4 fruit fly cellular contexts compared by ENCODE assay signal in the genomic region with DNA sequence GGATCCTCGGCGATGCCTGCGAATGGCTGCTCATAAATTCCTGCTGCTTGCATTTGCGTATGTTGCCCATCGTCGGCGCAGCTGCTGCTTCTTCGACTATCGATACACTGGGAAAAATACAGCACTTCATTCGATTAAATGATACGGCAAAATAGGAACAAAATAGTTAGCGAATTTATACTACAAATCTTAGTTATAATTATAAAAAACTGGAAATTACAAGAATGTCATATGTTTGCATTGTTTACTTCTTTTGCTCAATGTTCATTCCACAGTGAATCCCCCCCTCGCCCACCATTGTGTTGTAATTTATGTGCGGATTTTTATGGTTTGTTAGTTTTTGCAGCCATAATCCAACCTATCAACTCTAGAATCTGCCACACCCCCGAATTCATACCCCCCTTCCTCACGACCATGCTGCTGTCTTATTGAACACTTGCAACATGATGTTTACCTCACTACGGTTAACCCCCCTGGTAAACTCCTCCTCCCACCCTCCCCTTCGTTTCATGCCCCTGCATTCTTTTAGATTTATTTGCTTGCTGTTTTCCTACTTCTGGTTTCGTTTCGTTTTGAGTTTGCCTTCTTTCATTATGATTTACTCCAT.
TF ChIP-seq lines count a peak whose summit lies in the region.

No protein-coding gene starts in this region.

- TF ChIP-seq CTCF in whole organism, embryonic (GFP tag; optimal IDR thresholded peaks at IDR 0.05; lab: Kevin White, UChicago) = no peak

TF ChIP-seq in whole organism, embryonic, 481 proteins besides CTCF, POLR2A, EP300 and RAD21 (continues in another document):
- TF ChIP-seq bab2 (GFP tag; optimal IDR thresholded peaks at IDR 0.05; lab: Kevin White, UChicago) (no peak), sima (GFP tag; optimal IDR thresholded peaks at IDR 0.05; lab: Kevin White, UChicago) (no peak), tna (GFP tag; IDR thresholded peaks at IDR 0.05; lab: Robert Waterston, UW; ENCODE audit: partially characterized antibody) (no peak), Xbp1 (GFP tag; optimal IDR thresholded peaks at IDR 0.05; lab: Kevin White, UChicago) (no peak), CG17361 (GFP tag; IDR thresholded peaks at IDR 0.05; lab: Robert Waterston, UW) (0 out of 3 replicates have a peak, but pooled peaks have one; percentile 18), bsh (GFP tag; optimal IDR thresholded peaks at IDR 0.05; lab: Kevin White, UChicago) (peak in 1 of 2 experiments; percentile 38), Drgx (GFP tag; IDR thresholded peaks at IDR 0.05; lab: Robert Waterston, UW) (peak; percentile 84), CG6175 (GFP tag; IDR thresholded peaks at IDR 0.05; lab: Robert Waterston, UW) (no peak), kni (GFP tag; optimal IDR thresholded peaks at IDR 0.05; lab: Kevin White, UChicago) (no peak), CG11723 (GFP tag; optimal IDR thresholded peaks at IDR 0.05; lab: Kevin White, UChicago) (no peak), sens (GFP tag; lab: Kevin White, UChicago) (peak; percentile 71), CG7987 (GFP tag; optimal IDR thresholded peaks at IDR 0.05; lab: Kevin White, UChicago) (no peak), CG14050 (GFP tag; IDR thresholded peaks at IDR 0.05; lab: Robert Waterston, UW) (no peak), CG2712 (tag; optimal IDR thresholded peaks at IDR 0.05; lab: Kevin White, UChicago) (peak; percentile 40), CkIIα-i1 (GFP tag; IDR thresholded peaks at IDR 0.05; lab: Robert Waterston, UW) (no peak), eve (GFP tag; optimal IDR thresholded peaks at IDR 0.05; lab: Kevin White, UChicago) (no peak), CG4282 (GFP tag; optimal IDR thresholded peaks at IDR 0.05; lab: Kevin White, UChicago) (no peak), CG17612 (GFP tag; IDR thresholded peaks at IDR 0.05; lab: Robert Waterston, UW) (0 out of 2 replicates have a peak, but pooled peaks have one; percentile 25), vnd (GFP tag; IDR thresholded peaks at IDR 0.05; lab: Robert Waterston, UW; ENCODE audit: partially characterized antibody) (no peak), cg (GFP tag; optimal IDR thresholded peaks at IDR 0.05; lab: Kevin White, UChicago) (no peak), Dbx (GFP tag; IDR thresholded peaks at IDR 0.05; lab: Robert Waterston, UW) (no peak)

TF ChIP-seq in whole organism, prepupa, 60 proteins besides CTCF, POLR2A, EP300 and RAD21 (continues in another document):
- TF ChIP-seq Ets21C (GFP tag; optimal IDR thresholded peaks at IDR 0.05; lab: Kevin White, UChicago) (no peak), Lpt (GFP tag; optimal IDR thresholded peaks at IDR 0.05; lab: Kevin White, UChicago) (peak; percentile 56), CG15336 (GFP tag; IDR thresholded peaks at IDR 0.05; lab: Robert Waterston, UW) (peak; percentile 74), dsx (GFP tag; optimal IDR thresholded peaks at IDR 0.05; lab: Kevin White, UChicago; ENCODE audit: poor library complexity, severe bottlenecking) (peak; percentile 56), CG11902 (GFP tag; optimal IDR thresholded peaks at IDR 0.05; lab: Kevin White, UChicago) (peak; percentile 6), CG8119 (GFP tag; IDR thresholded peaks at IDR 0.05; lab: Robert Waterston, UW) (peak; percentile 69), CG6808 (GFP tag; optimal IDR thresholded peaks at IDR 0.05; lab: Kevin White, UChicago) (peak; percentile 63), acj6 (GFP tag; optimal IDR thresholded peaks at IDR 0.05; lab: Kevin White, UChicago) (peak; percentile 68), Smox (GFP tag; optimal IDR thresholded peaks at IDR 0.05; lab: Kevin White, UChicago) (peak; percentile 17), CG16779 (tag; optimal IDR thresholded peaks at IDR 0.05; lab: Kevin White, UChicago) (peak; percentile 32), eg (GFP tag; IDR thresholded peaks at IDR 0.05; lab: Robert Waterston, UW) (peak; percentile 81), spab (GFP tag; optimal IDR thresholded peaks at IDR 0.05; lab: Kevin White, UChicago) (peak; percentile 66), CG11762 (GFP tag; optimal IDR thresholded peaks at IDR 0.05; lab: Kevin White, UChicago; ENCODE audit: insufficient read depth) (peak; percentile 39), Gug (GFP tag; IDR thresholded peaks at IDR 0.05; lab: Robert Waterston, UW) (peak; percentile 79), CG3032 (tag; optimal IDR thresholded peaks at IDR 0.05; lab: Kevin White, UChicago) (peak; percentile 82), Ets96B (tag; optimal IDR thresholded peaks at IDR 0.05; lab: Kevin White, UChicago) (peak; percentile 75), salr (GFP tag; optimal IDR thresholded peaks at IDR 0.05; lab: Kevin White, UChicago) (peak; percentile 51 to 56), Eip75B (GFP tag; optimal IDR thresholded peaks at IDR 0.05; lab: Kevin White, UChicago) (peak; percentile 64), Blimp-1 (GFP tag; optimal IDR thresholded peaks at IDR 0.05; lab: Kevin White, UChicago) (no peak), CG3919 (GFP tag; optimal IDR thresholded peaks at IDR 0.05; lab: Kevin White, UChicago) (peak; percentile 75), CG4318 (GFP tag; optimal IDR thresholded peaks at IDR 0.05; lab: Kevin White, UChicago) (peak; percentile 40)

TF ChIP-seq in whole organism, pupa, 21 proteins besides CTCF, POLR2A, EP300 and RAD21:
- TF ChIP-seq CG15710 (tag; optimal IDR thresholded peaks at IDR 0.05; lab: Kevin White, UChicago) (peak; percentile 73), Pif1B (GFP tag; optimal IDR thresholded peaks at IDR 0.05; lab: Kevin White, UChicago) (peak; percentile 64), gl (tag; optimal IDR thresholded peaks at IDR 0.05; lab: Kevin White, UChicago) (peak; percentile 27), rn (GFP tag; IDR thresholded peaks at IDR 0.05; lab: Robert Waterston, UW) (peak; percentile 53; the same call in 1 of the 2 replicates), CG14655 (GFP tag; optimal IDR thresholded peaks at IDR 0.05; lab: Kevin White, UChicago) (peak; percentile 79), CG10348 (GFP tag; IDR thresholded peaks at IDR 0.05; lab: Robert Waterston, UW) (no peak), CG12605 (GFP tag; IDR thresholded peaks at IDR 0.05; lab: Robert Waterston, UW) (peak; percentile 80), EcR (GFP tag; optimal IDR thresholded peaks at IDR 0.05; lab: Kevin White, UChicago) (no peak), CG32121 (GFP tag; IDR thresholded peaks at IDR 0.05; lab: Robert Waterston, UW) (peak; percentile 67), fd96Ca (GFP tag; IDR thresholded peaks at IDR 0.05; lab: Robert Waterston, UW) (peak; percentile 90), CG4496 (GFP tag; IDR thresholded peaks at IDR 0.05; lab: Robert Waterston, UW) (peak; percentile 91), Pif1A (GFP tag; optimal IDR thresholded peaks at IDR 0.05; lab: Kevin White, UChicago) (peak; percentile 63), Ets98B (GFP tag; IDR thresholded peaks at IDR 0.05; lab: Robert Waterston, UW) (peak; percentile 80), CG17806 (tag; optimal IDR thresholded peaks at IDR 0.05; lab: Kevin White, UChicago) (peak; percentile 76), CG13204 (GFP tag; optimal IDR thresholded peaks at IDR 0.05; lab: Kevin White, UChicago) (peak; percentile 27), CG8301 (tag; optimal IDR thresholded peaks at IDR 0.05; lab: Kevin White, UChicago) (peak; percentile 71), CG8159 (tag; optimal IDR thresholded peaks at IDR 0.05; lab: Kevin White, UChicago) (peak; percentile 81), D1 (tag; optimal IDR thresholded peaks at IDR 0.05; lab: Kevin White, UChicago) (no peak), CG34367 (tag; optimal IDR thresholded peaks at IDR 0.05; lab: Kevin White, UChicago) (peak; percentile 75), CG9948 (tag; optimal IDR thresholded peaks at IDR 0.05; lab: Kevin White, UChicago) (peak; percentile 78), Snoo (tag; optimal IDR thresholded peaks at IDR 0.05; lab: Kevin White, UChicago) (no peak)

TF ChIP-seq in whole organism, wandering third instar larva, 38 proteins besides CTCF, POLR2A, EP300 and RAD21:
- peak in 1 of 2 experiments; percentile 8 for TF ChIP-seq foxo (GFP tag; optimal IDR thresholded peaks at IDR 0.05; lab: Kevin White, UChicago)
- peak; percentile 16 for TF ChIP-seq HLH106 (tag; optimal IDR thresholded peaks at IDR 0.05; lab: Kevin White, UChicago)
- no peak for TF ChIP-seq Mio (GFP tag; optimal IDR thresholded peaks at IDR 0.05; lab: Kevin White, UChicago)
- TF ChIP-seq fru (GFP tag; optimal IDR thresholded peaks at IDR 0.05; lab: Kevin White, UChicago) = peak; percentile 20
- TF ChIP-seq psq (GFP tag; optimal IDR thresholded peaks at IDR 0.05; lab: Kevin White, UChicago) = peak; percentile 43
- TF ChIP-seq Dif (GFP tag; optimal IDR thresholded peaks at IDR 0.05; lab: Kevin White, UChicago; ENCODE audit: partially characterized antibody) = no peak
- TF ChIP-seq h (GFP tag; optimal IDR thresholded peaks at IDR 0.05; lab: Kevin White, UChicago) = peak; percentile 30
- TF ChIP-seq ey (GFP tag; optimal IDR thresholded peaks at IDR 0.05; lab: Kevin White, UChicago) = peak; percentile 15
- peak; percentile 10 for TF ChIP-seq rgr (GFP tag; optimal IDR thresholded peaks at IDR 0.05; lab: Kevin White, UChicago)
